Worm (Caenorhabditis elegans): ENCODE measurements around the gene acaa-2.

Gene acaa-2

DNA sequence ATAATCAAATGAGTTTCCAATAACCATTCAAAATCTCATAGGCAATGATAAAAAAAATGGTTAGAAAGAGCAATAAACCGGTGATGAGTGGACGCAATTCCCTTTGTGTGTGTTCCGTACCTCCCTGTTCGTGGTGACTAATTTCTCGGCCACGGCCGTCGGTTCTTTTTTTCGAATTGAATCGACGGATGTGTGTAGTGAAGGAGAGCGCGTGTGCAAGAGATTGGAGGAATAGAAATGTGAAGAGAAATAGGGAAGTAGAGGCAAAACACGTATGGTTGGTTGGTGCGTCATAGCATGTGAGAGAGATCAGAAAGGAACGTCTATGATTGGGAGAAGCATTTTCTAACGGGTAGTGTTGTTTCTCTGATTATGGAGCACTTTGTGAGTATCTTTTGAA, 15.1 kb downstream of the acaa-2 start:
- no peak for TF ChIP-seq egl-27 (tag; optimal IDR thresholded peaks at IDR 0.05)
- no peak for TF ChIP-seq mes-2 (tag; optimal IDR thresholded peaks at IDR 0.05; ENCODE audit: poor library complexity, severe bottlenecking)
- TF ChIP-seq D1046.2 (GFP tag; IDR thresholded peaks at IDR 0.05): no peak
- TF ChIP-seq ztf-7 (tag; optimal IDR thresholded peaks at IDR 0.05): no peak
- TF ChIP-seq mdt-29 (GFP tag; IDR thresholded peaks at IDR 0.05): no peak
- no peak for TF ChIP-seq jun-1 (tag; optimal IDR thresholded peaks at IDR 0.05)
- peak; percentile 32 for TF ChIP-seq dpl-1 (GFP tag; optimal IDR thresholded peaks at IDR 0.05)
- TF ChIP-seq dmd-8 (GFP tag; IDR thresholded peaks at IDR 0.05): no peak
- TF ChIP-seq snpc-1.2 (GFP tag; IDR thresholded peaks at IDR 0.05): no peak
- TF ChIP-seq hmg-1.1 (GFP tag; IDR thresholded peaks at IDR 0.05): no peak; the same call in 1 of the 2 replicates
- no peak for TF ChIP-seq ceh-44 (GFP tag; IDR thresholded peaks at IDR 0.05)
- no peak for TF ChIP-seq cey-2 (tag; optimal IDR thresholded peaks at IDR 0.05; ENCODE audit: borderline replicate concordance, insufficient read depth)
- no peak for TF ChIP-seq Y105C5A.15 (GFP tag; IDR thresholded peaks at IDR 0.05)
- peak; percentile 50 for TF ChIP-seq aha-1 (tag)
- no peak for TF ChIP-seq ztf-11 (tag; optimal IDR thresholded peaks at IDR 0.05)
- no peak for TF ChIP-seq daf-16 (GFP tag; optimal IDR thresholded peaks at IDR 0.05)
- TF ChIP-seq daf-16 (tag; optimal IDR thresholded peaks at IDR 0.05): no peak
- no peak for TF ChIP-seq pqm-1 (tag; optimal IDR thresholded peaks at IDR 0.05)
- peak; percentile 54 for TF ChIP-seq dve-1 (tag; optimal IDR thresholded peaks at IDR 0.05; ENCODE audit: insufficient read depth)
- no peak for TF ChIP-seq aly-2 (tag; optimal IDR thresholded peaks at IDR 0.05)
- no peak for TF ChIP-seq egl-43 (GFP tag; IDR thresholded peaks at IDR 0.05)
- TF ChIP-seq hif-1 (tag; optimal IDR thresholded peaks at IDR 0.05): peak in 1 of 2 experiments; percentile 37
- peak; percentile 96 for TF ChIP-seq mxl-3 (GFP tag; optimal IDR thresholded peaks at IDR 0.05)
- TF ChIP-seq mxl-2 (GFP tag; conservative IDR thresholded peaks at IDR 0.05): no peak
- no peak for TF ChIP-seq dmd-9 (GFP tag; IDR thresholded peaks at IDR 0.05)
- no peak for TF ChIP-seq ceh-82 (tag; optimal IDR thresholded peaks at IDR 0.05)
- no peak for TF ChIP-seq Y75B8A.6 (GFP tag; IDR thresholded peaks at IDR 0.05)
- TF ChIP-seq T26A8.4 (GFP tag; IDR thresholded peaks at IDR 0.05): no peak
- no peak for TF ChIP-seq saeg-2 (GFP tag; IDR thresholded peaks at IDR 0.05)
- TF ChIP-seq set-16 (GFP tag; IDR thresholded peaks at IDR 0.05): no peak
- no peak for TF ChIP-seq daf-8 (GFP tag; IDR thresholded peaks at IDR 0.05)
- peak; percentile 6 for TF ChIP-seq nhr-77 (tag; optimal IDR thresholded peaks at IDR 0.05)
- TF ChIP-seq zag-1 (tag; optimal IDR thresholded peaks at IDR 0.05): no peak
- TF ChIP-seq hlh-30 (tag; optimal IDR thresholded peaks at IDR 0.05; ENCODE audit: insufficient read depth): peak; percentile 92
- peak; percentile 60 for TF ChIP-seq fkh-10 (GFP tag; optimal IDR thresholded peaks at IDR 0.05)
- TF ChIP-seq rbr-2 (tag; optimal IDR thresholded peaks at IDR 0.05): no peak
- TF ChIP-seq lin-15B (tag; optimal IDR thresholded peaks at IDR 0.05): no peak
- no peak for TF ChIP-seq ZK546.5 (tag; optimal IDR thresholded peaks at IDR 0.05)
- peak; percentile 89 for TF ChIP-seq nhr-6 (tag; optimal IDR thresholded peaks at IDR 0.05)
- TF ChIP-seq F10B5.3 (tag; optimal IDR thresholded peaks at IDR 0.05): no peak
- TF ChIP-seq snpc-4 (tag; optimal IDR thresholded peaks at IDR 0.05): no peak
- TF ChIP-seq tra-1 (GFP tag; IDR thresholded peaks at IDR 0.05): no peak
- no peak for TF ChIP-seq zip-2 (tag; optimal IDR thresholded peaks at IDR 0.05)
- no peak for TF ChIP-seq nhr-48 (tag; optimal IDR thresholded peaks at IDR 0.05)
- TF ChIP-seq mep-1 (tag; optimal IDR thresholded peaks at IDR 0.05): no peak
- no peak for TF ChIP-seq nhr-42 (GFP tag; IDR thresholded peaks at IDR 0.05)
- TF ChIP-seq lin-13 (GFP tag; optimal IDR thresholded peaks at IDR 0.05): no peak
- no peak for TF ChIP-seq ceh-32 (tag; optimal IDR thresholded peaks at IDR 0.05; ENCODE audit: poor library complexity)
- no peak for TF ChIP-seq F44E2.7 (GFP tag; IDR thresholded peaks at IDR 0.05)
- no peak for TF ChIP-seq spr-1 (tag; optimal IDR thresholded peaks at IDR 0.05)
- no peak for TF ChIP-seq R02D3.7 (tag; optimal IDR thresholded peaks at IDR 0.05)
- TF ChIP-seq lin-38 (GFP tag; IDR thresholded peaks at IDR 0.05): no peak
- TF ChIP-seq ces-1 (GFP tag; optimal IDR thresholded peaks at IDR 0.05): no peak

Measured in whole organism, L4 larva.